Worm (Caenorhabditis elegans) whole organism, midembryonic: Measurements from ENCODE around the gene fbxa-25.

Experiments used
- T22C8.4 ChIP-seq: fragments of 200-800 bp; sonication (Bioruptor generic); IDR thresholded peaks from 2 replicates; pipeline ENCODE4 v1.3.6; 2022; ENCODE audit warnings: missing genetic modification characterization, missing compliant biosample characterization
- cog-1 ChIP-seq: sonication (generic microtip); optimal IDR thresholded peaks from 2 replicates; lab custom pipeline; 2016; ENCODE audit warnings: missing genetic modification characterization, missing compliant biosample characterization
- flt-1 ChIP-seq: fragments of 200-800 bp; sonication (Bioruptor generic); IDR thresholded peaks from 2 replicates; pipeline ENCODE4 v1.3.6; 2022; ENCODE audit warnings: missing genetic modification characterization, missing compliant biosample characterization
- klf-2 ChIP-seq: fragments of 200-800 bp; sonication (Bioruptor generic); conservative IDR thresholded peaks from 2 replicates; pipeline ENCODE4 v1.3.6; 2022; ENCODE audit warnings: missing genetic modification reagents, missing genetic modification characterization, missing compliant biosample characterization
- med-1 ChIP-seq: sonication (generic microtip); optimal IDR thresholded peaks from 2 replicates; lab custom pipeline; 2017; ENCODE audit warnings: missing genetic modification characterization, mild to moderate bottlenecking, missing compliant biosample characterization, antibody characterized with exemption, missing genetic modification reagents; ENCODE audit not compliant: insufficient read depth
- ref-1 ChIP-seq: fragments of 200-800 bp; sonication (Bioruptor generic); conservative IDR thresholded peaks from 2 replicates; pipeline ENCODE4 v1.3.6; 2022; ENCODE audit warnings: missing genetic modification reagents, missing genetic modification characterization, missing compliant biosample characterization
- tab-1 ChIP-seq: fragments of 200-800 bp; sonication (Bioruptor generic); IDR thresholded peaks from 2 replicates; pipeline ENCODE4 v1.3.6; 2022; ENCODE audit warnings: missing genetic modification characterization, missing compliant biosample characterization
- ztf-23 ChIP-seq: fragments of 200-800 bp; sonication (Bioruptor generic); IDR thresholded peaks from 2 replicates; pipeline ENCODE4 v1.3.6; 2022; ENCODE audit warnings: missing genetic modification reagents, missing genetic modification characterization, missing compliant biosample characterization
- ztf-29 ChIP-seq: fragments of 200-800 bp; sonication (Bioruptor generic); IDR thresholded peaks from 2 replicates; pipeline ENCODE4 v1.3.6; 2022; ENCODE audit warnings: missing genetic modification reagents, missing genetic modification characterization, missing compliant biosample characterization

The fbxa-25 gene

DNA sequence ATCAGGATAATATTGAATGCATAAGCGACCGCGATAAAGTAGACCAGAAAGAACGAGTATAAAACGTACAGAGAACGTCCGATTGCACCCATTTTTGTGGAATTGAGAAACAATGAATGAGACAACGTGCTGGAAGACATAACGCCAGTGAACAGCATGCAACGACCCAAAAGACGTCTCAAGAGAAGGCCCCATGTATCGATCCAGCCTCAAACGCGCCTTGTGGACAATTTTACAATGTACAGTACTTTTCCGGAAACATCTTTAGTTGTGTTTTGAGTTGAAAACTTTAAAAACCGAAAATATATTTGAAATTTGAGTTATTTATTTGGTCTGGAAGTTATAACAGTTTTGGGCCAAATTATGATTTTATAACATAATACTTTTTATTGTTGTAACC is 1.5 kb upstream of the fbxa-25 start, which contains the start of gene Y82E9BL.3:
Gene Y82E9BL.3 (minus strand): TSS at position 101 of the 400 bp plus-strand sequence.
- TF ChIP-seq ztf-23 (GFP tag; lab: Robert Waterston, UW), result no peak
- TF ChIP-seq tab-1 (GFP tag; lab: Robert Waterston, UW), result no peak
- TF ChIP-seq cog-1 (tag; lab: Kevin White, UChicago), result no peak
- no peak for TF ChIP-seq ztf-29 (GFP tag; lab: Robert Waterston, UW)
- no peak for TF ChIP-seq klf-2 (GFP tag; lab: Robert Waterston, UW)
- TF ChIP-seq ref-1, result no peak
- no peak for TF ChIP-seq T22C8.4 (GFP tag; lab: Robert Waterston, UW)
- TF ChIP-seq med-1, result no peak
- TF ChIP-seq flt-1 (GFP tag; lab: Robert Waterston, UW), result no peak

DNA sequence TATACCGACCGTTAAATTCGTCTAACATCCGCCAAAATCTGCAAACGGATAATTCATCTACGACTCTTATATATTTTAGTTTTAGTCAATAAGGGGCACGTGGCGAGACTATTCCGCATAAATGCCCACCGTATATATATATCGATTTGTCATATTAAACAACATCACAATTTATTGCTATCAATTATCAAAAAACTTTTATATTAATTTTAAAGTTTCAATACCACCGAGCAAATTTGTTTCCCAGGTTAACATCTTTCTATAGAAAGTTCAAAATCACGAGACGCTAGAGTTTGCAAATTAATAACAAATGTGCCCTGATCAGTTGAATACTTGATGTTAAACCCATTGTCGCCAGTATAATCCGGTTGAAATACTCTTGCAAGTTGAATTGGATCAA is 1.7 kb downstream of the fbxa-25 start, which contains the start of gene Y82E9BL.5:
Gene Y82E9BL.5 (minus strand): TSS at position 101 of the 400 bp plus-strand sequence.
- TF ChIP-seq tab-1 (GFP tag; lab: Robert Waterston, UW) (no peak), ztf-23 (GFP tag; lab: Robert Waterston, UW) (no peak), med-1 (no peak), flt-1 (GFP tag; lab: Robert Waterston, UW) (no peak), cog-1 (tag; lab: Kevin White, UChicago) (no peak), klf-2 (GFP tag; lab: Robert Waterston, UW) (no peak), ref-1 (no peak), ztf-29 (GFP tag; lab: Robert Waterston, UW) (no peak), T22C8.4 (GFP tag; lab: Robert Waterston, UW) (no peak)

DNA sequence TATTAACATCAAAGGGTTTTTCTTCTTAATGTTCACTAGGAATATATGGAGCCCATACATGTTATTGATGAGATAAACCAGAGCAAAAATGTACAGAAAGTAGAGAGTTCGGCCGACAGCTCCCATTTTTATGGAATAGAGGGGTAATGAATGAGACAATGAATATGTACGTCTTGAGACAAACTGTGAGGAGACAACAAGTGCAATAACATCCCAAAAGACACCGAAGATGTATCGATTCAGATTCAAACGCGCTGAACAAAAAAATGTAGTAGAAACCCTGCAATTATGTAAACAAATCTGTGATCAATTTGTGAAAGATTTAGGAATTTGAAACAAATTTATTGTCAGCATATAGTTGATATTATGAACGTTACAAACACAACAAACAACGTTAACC is 2.2 kb downstream of the fbxa-25 start:
- TF ChIP-seq med-1, result no peak
- TF ChIP-seq klf-2 (GFP tag; lab: Robert Waterston, UW), result no peak
- no peak for TF ChIP-seq ztf-29 (GFP tag; lab: Robert Waterston, UW)
- TF ChIP-seq ztf-23 (GFP tag; lab: Robert Waterston, UW), result no peak
- no peak for TF ChIP-seq ref-1
- no peak for TF ChIP-seq cog-1 (tag; lab: Kevin White, UChicago)
- TF ChIP-seq tab-1 (GFP tag; lab: Robert Waterston, UW), result no peak
- TF ChIP-seq T22C8.4 (GFP tag; lab: Robert Waterston, UW), result no peak
- TF ChIP-seq flt-1 (GFP tag; lab: Robert Waterston, UW), result no peak

- no peak for TF ChIP-seq ztf-29 (GFP tag; lab: Robert Waterston, UW)
Observed at ce11 chrIII:1345694-1346093, 3.6 kb downstream of the fbxa-25 start, which contains the start of gene Y82E9BL.6. Gene Y82E9BL.6 (minus strand): TSS chrIII:1345794.

- no peak for TF ChIP-seq flt-1 (GFP tag; lab: Robert Waterston, UW)
- TF ChIP-seq klf-2 (GFP tag; lab: Robert Waterston, UW), result no peak
- TF ChIP-seq ztf-23 (GFP tag; lab: Robert Waterston, UW), result no peak
- no peak for TF ChIP-seq T22C8.4 (GFP tag; lab: Robert Waterston, UW)
- no peak for TF ChIP-seq cog-1 (tag; lab: Kevin White, UChicago)
- no peak for TF ChIP-seq ref-1
- TF ChIP-seq ztf-29 (GFP tag; lab: Robert Waterston, UW), result no peak
- TF ChIP-seq tab-1 (GFP tag; lab: Robert Waterston, UW), result no peak
- TF ChIP-seq med-1, result no peak
Observed at ce11 chrIII:1342919-1343419, 6.3 kb downstream of the fbxa-25 start, which contains the start of gene fbxa-27. Gene fbxa-27 (plus strand): TSS chrIII:1342969.

DNA sequence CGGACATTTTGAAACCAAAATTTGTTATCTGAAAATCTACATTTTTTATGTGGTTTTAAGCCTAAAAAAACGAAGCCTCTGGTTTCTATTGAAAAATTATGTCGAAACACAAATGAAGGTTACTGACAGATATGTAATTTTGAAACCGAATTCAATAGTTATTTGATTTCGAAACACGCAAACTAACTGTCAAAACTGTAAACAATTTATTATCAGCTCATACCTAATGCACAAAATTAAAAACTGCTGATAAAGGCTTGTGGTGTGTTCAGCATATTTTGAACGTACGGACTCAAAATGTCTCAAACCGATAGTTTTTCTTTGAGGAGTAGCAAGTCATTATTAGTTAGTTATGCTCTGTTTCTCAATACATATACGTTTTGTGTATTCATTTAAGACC is 6.8 kb downstream of the fbxa-25 start, which contains the start of gene fbxa-26:
Gene fbxa-26 (minus strand): TSS at position 35 of the 400 bp plus-strand sequence.
- no peak for TF ChIP-seq cog-1 (tag; lab: Kevin White, UChicago)
- TF ChIP-seq T22C8.4 (GFP tag; lab: Robert Waterston, UW), result no peak
- no peak for TF ChIP-seq med-1
- TF ChIP-seq ztf-23 (GFP tag; lab: Robert Waterston, UW), result no peak
- TF ChIP-seq flt-1 (GFP tag; lab: Robert Waterston, UW), result no peak
- no peak for TF ChIP-seq klf-2 (GFP tag; lab: Robert Waterston, UW)
- no peak for TF ChIP-seq ztf-29 (GFP tag; lab: Robert Waterston, UW)

DNA sequence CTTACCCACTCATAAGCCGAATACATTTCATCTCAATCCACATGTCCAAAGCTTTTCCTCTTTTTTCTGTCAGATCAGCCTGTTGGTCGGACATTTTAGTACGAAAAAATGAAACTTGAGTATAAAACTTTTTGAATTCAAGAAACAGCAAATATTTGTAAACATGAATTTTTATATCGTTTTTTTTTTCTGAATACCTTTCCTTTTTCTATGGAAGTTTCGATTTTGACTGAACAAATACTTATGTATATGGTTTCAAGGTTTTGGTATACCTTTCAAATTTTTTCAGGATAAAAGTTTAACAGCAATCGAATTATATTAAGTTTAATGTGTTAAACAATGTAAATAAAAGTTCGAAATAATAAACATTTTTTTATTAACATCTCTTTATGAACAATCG is 9.0 kb downstream of the fbxa-25 start, which contains the start of gene fbxa-5:
Gene fbxa-5 (minus strand): TSS at position 101 of the 400 bp plus-strand sequence.
- TF ChIP-seq ztf-29 (GFP tag; lab: Robert Waterston, UW), result no peak
- TF ChIP-seq med-1, result no peak
- no peak for TF ChIP-seq tab-1 (GFP tag; lab: Robert Waterston, UW)
- no peak for TF ChIP-seq ztf-23 (GFP tag; lab: Robert Waterston, UW)
- TF ChIP-seq ref-1, result no peak
- no peak for TF ChIP-seq klf-2 (GFP tag; lab: Robert Waterston, UW)

- TF ChIP-seq ztf-23 (GFP tag; lab: Robert Waterston, UW), result no peak
- TF ChIP-seq tab-1 (GFP tag; lab: Robert Waterston, UW), result no peak
- TF ChIP-seq flt-1 (GFP tag; lab: Robert Waterston, UW), result no peak
- no peak for TF ChIP-seq ztf-29 (GFP tag; lab: Robert Waterston, UW)
- TF ChIP-seq cog-1 (tag; lab: Kevin White, UChicago), result no peak
- TF ChIP-seq ref-1, result no peak
- no peak for TF ChIP-seq klf-2 (GFP tag; lab: Robert Waterston, UW)
- TF ChIP-seq T22C8.4 (GFP tag; lab: Robert Waterston, UW), result no peak
- TF ChIP-seq med-1, result no peak
Observed at ce11 chrIII:1331894-1332293, 17.4 kb downstream of the fbxa-25 start, which contains the start of gene Y82E9BL.19. Gene Y82E9BL.19 (plus strand): TSS chrIII:1332016.

- TF ChIP-seq ztf-23 (GFP tag; lab: Robert Waterston, UW) (no peak), flt-1 (GFP tag; lab: Robert Waterston, UW) (no peak), cog-1 (tag; lab: Kevin White, UChicago) (no peak), klf-2 (GFP tag; lab: Robert Waterston, UW) (no peak), med-1 (no peak), tab-1 (GFP tag; lab: Robert Waterston, UW) (no peak), T22C8.4 (GFP tag; lab: Robert Waterston, UW) (no peak), ztf-29 (GFP tag; lab: Robert Waterston, UW) (no peak), ref-1 (no peak)
Observed at ce11 chrIII:1326490-1326889, 22.8 kb downstream of the fbxa-25 start, which contains the start of gene Y82E9BL.18. Gene Y82E9BL.18 (plus strand): TSS chrIII:1326790.
